Worm (Caenorhabditis elegans): Measurements from ENCODE around the gene acs-10.

Gene acs-10

ce11 chrV:14139252-14140100, 6.8 kb upstream of the acs-10 start:
- peak; percentile 69 for TF ChIP-seq hmg-4 (GFP tag; optimal IDR thresholded peaks at IDR 0.05)
- TF ChIP-seq flt-1 (GFP tag; IDR thresholded peaks at IDR 0.05) = no peak
- peak; percentile 34 for TF ChIP-seq F13C5.2 (tag; optimal IDR thresholded peaks at IDR 0.05)

- no peak for TF ChIP-seq ets-7 (tag; optimal IDR thresholded peaks at IDR 0.05)
- no peak for TF ChIP-seq pes-1 (GFP tag; IDR thresholded peaks at IDR 0.05)
- TF ChIP-seq hmbx-1 (tag; optimal IDR thresholded peaks at IDR 0.05) = no peak
- no peak for TF ChIP-seq F13C5.2 (tag; optimal IDR thresholded peaks at IDR 0.05)
- no peak for TF ChIP-seq scrt-1 (GFP tag; IDR thresholded peaks at IDR 0.05)
These were observed 5.6 kb upstream of the acs-10 start for ce11 chrV:14140733-14141132.

DNA sequence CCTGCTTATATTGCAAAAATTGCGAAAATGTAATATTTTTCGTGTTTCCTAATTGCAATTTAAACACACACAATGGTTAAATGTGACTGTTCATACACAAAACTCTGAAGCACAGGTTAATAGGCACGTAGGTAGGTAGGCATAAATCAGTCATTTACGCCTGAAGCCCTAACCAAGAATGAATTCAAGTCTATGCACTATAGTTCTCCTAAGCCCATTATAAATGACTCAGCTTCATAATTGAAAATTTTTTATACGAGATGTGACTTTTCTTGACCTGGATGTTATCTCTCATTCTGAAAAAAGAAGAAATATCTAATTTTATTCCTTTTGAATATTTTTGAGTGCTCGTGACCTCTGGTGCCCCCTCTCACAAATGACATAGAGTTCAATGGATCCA, 4.5 kb upstream of the acs-10 start:
- TF ChIP-seq tbx-37 (GFP tag; conservative IDR thresholded peaks at IDR 0.05) = no peak
- no peak for TF ChIP-seq flt-1 (GFP tag; IDR thresholded peaks at IDR 0.05)
- TF ChIP-seq ceh-36 (tag; optimal IDR thresholded peaks at IDR 0.05) = no peak
- TF ChIP-seq ceh-13 (GFP tag; optimal IDR thresholded peaks at IDR 0.05) = no peak
- no peak for TF ChIP-seq hmbx-1 (tag; optimal IDR thresholded peaks at IDR 0.05)
- TF ChIP-seq F13C5.2 (tag; optimal IDR thresholded peaks at IDR 0.05) = no peak
- no peak for TF ChIP-seq aly-1 (tag; optimal IDR thresholded peaks at IDR 0.05)
- no peak for TF ChIP-seq scrt-1 (GFP tag; IDR thresholded peaks at IDR 0.05)
- TF ChIP-seq ets-7 (tag; optimal IDR thresholded peaks at IDR 0.05) = no peak
- TF ChIP-seq hnd-1 (tag; optimal IDR thresholded peaks at IDR 0.05) = no peak
- TF ChIP-seq ama-1 (optimal IDR thresholded peaks at IDR 0.05) = no peak
- no peak for TF ChIP-seq B0310.2 (tag; optimal IDR thresholded peaks at IDR 0.05)
- TF ChIP-seq pes-1 (GFP tag; IDR thresholded peaks at IDR 0.05) = no peak
- TF ChIP-seq tbx-11 (GFP tag; IDR thresholded peaks at IDR 0.05) = no peak
- TF ChIP-seq tra-4 (tag; optimal IDR thresholded peaks at IDR 0.05) = no peak
- TF ChIP-seq sea-1 (GFP tag; conservative IDR thresholded peaks at IDR 0.05) = no peak
- TF ChIP-seq hmg-4 (GFP tag; optimal IDR thresholded peaks at IDR 0.05) = no peak

- TF ChIP-seq ceh-36 (tag; optimal IDR thresholded peaks at IDR 0.05) (no peak), ama-1 (optimal IDR thresholded peaks at IDR 0.05) (no peak), flt-1 (GFP tag; IDR thresholded peaks at IDR 0.05) (no peak), tbx-37 (GFP tag; conservative IDR thresholded peaks at IDR 0.05) (no peak), sea-1 (GFP tag; conservative IDR thresholded peaks at IDR 0.05) (no peak), pes-1 (GFP tag; IDR thresholded peaks at IDR 0.05) (no peak), ceh-13 (GFP tag; optimal IDR thresholded peaks at IDR 0.05) (no peak), scrt-1 (GFP tag; IDR thresholded peaks at IDR 0.05) (no peak), B0310.2 (tag; optimal IDR thresholded peaks at IDR 0.05) (no peak), hmg-4 (GFP tag; optimal IDR thresholded peaks at IDR 0.05) (no peak), tra-4 (tag; optimal IDR thresholded peaks at IDR 0.05) (no peak), tbx-11 (GFP tag; IDR thresholded peaks at IDR 0.05) (no peak), ets-7 (tag; optimal IDR thresholded peaks at IDR 0.05) (no peak), hmbx-1 (tag; optimal IDR thresholded peaks at IDR 0.05) (no peak), aly-1 (tag; optimal IDR thresholded peaks at IDR 0.05) (no peak), F13C5.2 (tag; optimal IDR thresholded peaks at IDR 0.05) (no peak), hnd-1 (tag; optimal IDR thresholded peaks at IDR 0.05) (no peak)
These were observed 2.7 kb upstream of the acs-10 start for ce11 chrV:14143634-14144033.

ce11 chrV:14145267-14145666, 1.0 kb upstream of the acs-10 start, which contains the start of gene par-1:
Gene par-1, minus strand, starts transcription at chrV:14145367.
- no peak for TF ChIP-seq scrt-1 (GFP tag; IDR thresholded peaks at IDR 0.05)
- no peak for TF ChIP-seq flt-1 (GFP tag; IDR thresholded peaks at IDR 0.05)
- no peak for TF ChIP-seq F13C5.2 (tag; optimal IDR thresholded peaks at IDR 0.05)
- no peak for TF ChIP-seq B0310.2 (tag; optimal IDR thresholded peaks at IDR 0.05)
- TF ChIP-seq ama-1 (optimal IDR thresholded peaks at IDR 0.05) = no peak
- TF ChIP-seq aly-1 (tag; optimal IDR thresholded peaks at IDR 0.05) = no peak
- no peak for TF ChIP-seq hmbx-1 (tag; optimal IDR thresholded peaks at IDR 0.05)
- TF ChIP-seq pes-1 (GFP tag; IDR thresholded peaks at IDR 0.05) = no peak
- no peak for TF ChIP-seq sea-1 (GFP tag; conservative IDR thresholded peaks at IDR 0.05)
- no peak for TF ChIP-seq tbx-11 (GFP tag; IDR thresholded peaks at IDR 0.05)
- no peak for TF ChIP-seq ets-7 (tag; optimal IDR thresholded peaks at IDR 0.05)
- TF ChIP-seq ceh-13 (GFP tag; optimal IDR thresholded peaks at IDR 0.05) = no peak
- TF ChIP-seq tbx-37 (GFP tag; conservative IDR thresholded peaks at IDR 0.05) = no peak
- TF ChIP-seq ceh-36 (tag; optimal IDR thresholded peaks at IDR 0.05) = no peak
- no peak for TF ChIP-seq tra-4 (tag; optimal IDR thresholded peaks at IDR 0.05)
- TF ChIP-seq hmg-4 (GFP tag; optimal IDR thresholded peaks at IDR 0.05) = no peak
- no peak for TF ChIP-seq hnd-1 (tag; optimal IDR thresholded peaks at IDR 0.05)

- TF ChIP-seq ets-7 (tag; optimal IDR thresholded peaks at IDR 0.05) (no peak), B0310.2 (tag; optimal IDR thresholded peaks at IDR 0.05) (no peak), hmg-4 (GFP tag; optimal IDR thresholded peaks at IDR 0.05) (no peak), scrt-1 (GFP tag; IDR thresholded peaks at IDR 0.05) (no peak), tra-4 (tag; optimal IDR thresholded peaks at IDR 0.05) (no peak), aly-1 (tag; optimal IDR thresholded peaks at IDR 0.05) (no peak), pes-1 (GFP tag; IDR thresholded peaks at IDR 0.05) (no peak), hmbx-1 (tag; optimal IDR thresholded peaks at IDR 0.05) (no peak), ceh-13 (GFP tag; optimal IDR thresholded peaks at IDR 0.05) (no peak), ceh-36 (tag; optimal IDR thresholded peaks at IDR 0.05) (no peak), hnd-1 (tag; optimal IDR thresholded peaks at IDR 0.05) (no peak), sea-1 (GFP tag; conservative IDR thresholded peaks at IDR 0.05) (no peak), ama-1 (optimal IDR thresholded peaks at IDR 0.05) (no peak), tbx-11 (GFP tag; IDR thresholded peaks at IDR 0.05) (no peak), tbx-37 (GFP tag; conservative IDR thresholded peaks at IDR 0.05) (no peak), F13C5.2 (tag; optimal IDR thresholded peaks at IDR 0.05) (no peak), flt-1 (GFP tag; IDR thresholded peaks at IDR 0.05) (no peak)
These were observed 815 bp downstream of the acs-10 start for ce11 chrV:14147114-14147513.

ce11 chrV:14149125-14149524, 2.8 kb downstream of the acs-10 start:
- TF ChIP-seq sea-1 (GFP tag; conservative IDR thresholded peaks at IDR 0.05) = no peak
- TF ChIP-seq F13C5.2 (tag; optimal IDR thresholded peaks at IDR 0.05) = no peak
- no peak for TF ChIP-seq aly-1 (tag; optimal IDR thresholded peaks at IDR 0.05)
- TF ChIP-seq ceh-36 (tag; optimal IDR thresholded peaks at IDR 0.05) = no peak
- TF ChIP-seq scrt-1 (GFP tag; IDR thresholded peaks at IDR 0.05) = no peak
- no peak for TF ChIP-seq hmbx-1 (tag; optimal IDR thresholded peaks at IDR 0.05)
